Worm (Caenorhabditis elegans) whole organism, dauer: ENCODE measurements around the gene F21E9.2.

Source experiments
- unc-62 ChIP-seq: sonication (generic microtip); optimal IDR thresholded peaks from 2 replicates; lab custom pipeline; 2017; ENCODE audit warnings: missing biosample characterization, missing genetic modification reagents, missing genetic modification characterization

The F21E9.2 gene

ce11 chrX:1329847-1330246 lies at the start of gene F21E9.2:
TSS of gene F21E9.2 (minus strand) at chrX:1329947.
- no peak for TF ChIP-seq unc-62 (GFP tag; lab: Kevin White, UChicago)

ce11 chrX:1379391-1379790 lies 49.6 kb upstream of the F21E9.2 start:
- TF ChIP-seq unc-62 (GFP tag; lab: Kevin White, UChicago) = no peak

- TF ChIP-seq unc-62 (GFP tag; lab: Kevin White, UChicago) = no peak
Observed at ce11 chrX:1372464-1372863, 42.7 kb upstream of the F21E9.2 start.

ce11 chrX:1371688-1372087 lies 41.9 kb upstream of the F21E9.2 start, which contains the start of gene fbxa-190:
TSS of gene fbxa-190 (plus strand) at chrX:1372012.
- TF ChIP-seq unc-62 (GFP tag; lab: Kevin White, UChicago) = no peak

ce11 chrX:1370736-1371281 lies 41.1 kb upstream of the F21E9.2 start, which contains the start of gene F56C3.7:
TSS of gene F56C3.7 (minus strand) at chrX:1370786.
- TF ChIP-seq unc-62 (GFP tag; lab: Kevin White, UChicago) = no peak

ce11 chrX:1367416-1367815 lies 37.7 kb upstream of the F21E9.2 start, which contains the start of gene dgn-2:
TSS of gene dgn-2 (minus strand) at chrX:1367516.
- TF ChIP-seq unc-62 (GFP tag; lab: Kevin White, UChicago) = no peak

- no peak for TF ChIP-seq unc-62 (GFP tag; lab: Kevin White, UChicago)
Observed at ce11 chrX:1360631-1361030, 30.9 kb upstream of the F21E9.2 start, which contains the start of gene F56C3.4. TSS of gene F56C3.4 (minus strand) at chrX:1360731.

ce11 chrX:1358295-1358694 lies 28.5 kb upstream of the F21E9.2 start, which contains the start of gene F56C3.3:
TSS of gene F56C3.3 (minus strand) at chrX:1358395.
- TF ChIP-seq unc-62 (GFP tag; lab: Kevin White, UChicago) = no peak

ce11 chrX:1344818-1345217 lies 15.1 kb upstream of the F21E9.2 start:
- TF ChIP-seq unc-62 (GFP tag; lab: Kevin White, UChicago) = no peak

ce11 chrX:1344321-1344720 lies 14.6 kb upstream of the F21E9.2 start, which contains the start of gene ins-39:
TSS of gene ins-39 (minus strand) at chrX:1344421.
- no peak for TF ChIP-seq unc-62 (GFP tag; lab: Kevin White, UChicago)

- TF ChIP-seq unc-62 (GFP tag; lab: Kevin White, UChicago) = no peak
Observed at ce11 chrX:1338906-1339673, 9.3 kb upstream of the F21E9.2 start.

ce11 chrX:1337834-1338233 lies 8.1 kb upstream of the F21E9.2 start:
- TF ChIP-seq unc-62 (GFP tag; lab: Kevin White, UChicago) = no peak

ce11 chrX:1337009-1337408 lies 7.3 kb upstream of the F21E9.2 start, which contains the start of gene ttr-37:
TSS of gene ttr-37 (minus strand) at chrX:1337175.
- TF ChIP-seq unc-62 (GFP tag; lab: Kevin White, UChicago) = no peak

ce11 chrX:1327201-1327600 lies 2.5 kb downstream of the F21E9.2 start:
- no peak for TF ChIP-seq unc-62 (GFP tag; lab: Kevin White, UChicago)

ce11 chrX:1322997-1323396 lies 6.8 kb downstream of the F21E9.2 start:
- no peak for TF ChIP-seq unc-62 (GFP tag; lab: Kevin White, UChicago)

ce11 chrX:1321044-1321443 lies 8.7 kb downstream of the F21E9.2 start, which contains the start of gene pdk-1:
TSS of gene pdk-1 (plus strand) at chrX:1321344.
- no peak for TF ChIP-seq unc-62 (GFP tag; lab: Kevin White, UChicago)
